Worm (Caenorhabditis elegans): ENCODE results near the gene col-122.

- no peak for TF ChIP-seq ama-1 (optimal IDR thresholded peaks at IDR 0.05)
- TF ChIP-seq nhr-232 (tag; optimal IDR thresholded peaks at IDR 0.05) = no peak
- TF ChIP-seq hlh-30 (tag; optimal IDR thresholded peaks at IDR 0.05; ENCODE audit: insufficient read depth) = peak; percentile 78
- TF ChIP-seq ref-2 (tag; optimal IDR thresholded peaks at IDR 0.05) = no peak
- TF ChIP-seq F13H6.1 (tag; optimal IDR thresholded peaks at IDR 0.05) = no peak
Measured at ce11 chrIV:9534342-9534741, 28.8 kb upstream of the col-122 start.

Measured in whole organism, late embryonic.